Worm (Caenorhabditis elegans): ENCODE results near the gene mrps-16.

DNA sequence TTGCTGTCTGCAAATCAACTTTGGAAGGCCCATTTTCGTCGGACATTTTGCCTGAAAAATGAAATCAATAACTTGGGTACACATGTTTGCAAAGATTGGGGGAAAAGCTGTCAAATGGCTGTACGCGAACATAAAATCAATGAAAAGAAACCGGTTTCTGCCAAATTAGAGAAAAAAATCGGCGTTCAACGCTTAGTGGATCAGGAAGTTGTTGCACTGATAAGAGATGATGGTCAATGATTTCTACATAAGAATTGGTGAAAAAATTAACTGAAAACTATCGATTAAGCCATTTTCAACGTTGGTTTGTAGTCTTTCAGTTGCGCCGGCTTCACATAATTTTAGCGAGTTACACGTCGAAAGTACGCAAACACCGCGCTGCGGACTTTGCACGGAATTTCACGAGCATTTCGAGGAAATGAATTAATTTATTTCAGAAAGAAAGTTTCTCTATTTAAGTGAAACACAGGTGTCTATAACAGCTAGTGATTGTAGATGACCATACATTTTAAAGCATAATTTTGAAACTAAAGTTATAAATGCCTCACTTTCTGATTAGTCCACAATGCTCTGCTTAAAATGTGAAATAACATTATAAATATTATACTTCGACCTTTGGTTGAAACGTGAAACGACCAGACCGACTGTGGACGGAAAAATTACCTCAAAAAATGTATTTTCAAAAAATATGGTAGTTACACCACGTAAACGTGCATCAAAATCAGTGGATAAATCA is 44.5 kb upstream of the mrps-16 start, which contains the start of the genes F07F6.4 and F07F6.2:
- TF ChIP-seq him-1 (tag; optimal IDR thresholded peaks at IDR 0.05), result no peak
- peak; percentile 6 for TF ChIP-seq W03F9.2 (tag; optimal IDR thresholded peaks at IDR 0.05)
- TF ChIP-seq dao-5 (tag; optimal IDR thresholded peaks at IDR 0.05), result no peak

Data from whole organism, L4/young adult.